Fruit fly (Drosophila melanogaster): Measurements from ENCODE around the gene CG7824.

- no peak for TF ChIP-seq fd59A (GFP tag; optimal IDR thresholded peaks at IDR 0.05)
- TF ChIP-seq dac (GFP tag; optimal IDR thresholded peaks at IDR 0.05): no peak
- TF ChIP-seq CG6792 (GFP tag; optimal IDR thresholded peaks at IDR 0.05): no peak
- peak; percentile 31; the same call in 1 of the 3 replicates for TF ChIP-seq eg (GFP tag; IDR thresholded peaks at IDR 0.05)
- no peak for TF ChIP-seq CG16779 (tag; optimal IDR thresholded peaks at IDR 0.05)
- no peak for TF ChIP-seq Met (GFP tag; optimal IDR thresholded peaks at IDR 0.05)
- no peak for TF ChIP-seq Eip93F (GFP tag; optimal IDR thresholded peaks at IDR 0.05)
- TF ChIP-seq CG4318 (GFP tag; optimal IDR thresholded peaks at IDR 0.05): no peak
Observed at dm6 chr3R:29898588-29898987, 39.9 kb upstream of the CG7824 start.
